Worm (Caenorhabditis elegans): Measurements from ENCODE around the gene akt-2.

Gene akt-2

ce11 chrX:14173850-14174249 is 26.4 kb downstream of the akt-2 start, which contains the start of gene idhb-1 (continued):
- TF ChIP-seq dve-1 (tag; optimal IDR thresholded peaks at IDR 0.05; ENCODE audit: insufficient read depth) (peak; percentile 85), ctbp-1 (GFP tag; IDR thresholded peaks at IDR 0.05) (peak; percentile 53; the same call in 1 of the 2 replicates), ZK546.5 (tag; optimal IDR thresholded peaks at IDR 0.05) (no peak), unc-62 (GFP tag; optimal IDR thresholded peaks at IDR 0.05 in 1 of 2) (peak in 1 of 2 experiments; percentile 85), unc-62 (tag; optimal IDR thresholded peaks at IDR 0.05) (no peak), lin-1 (GFP tag; IDR thresholded peaks at IDR 0.05) (no peak), dpl-1 (GFP tag; optimal IDR thresholded peaks at IDR 0.05) (peak; percentile 68), madf-9 (GFP tag; conservative IDR thresholded peaks at IDR 0.05) (no peak), F44E2.7 (GFP tag; IDR thresholded peaks at IDR 0.05) (no peak), zag-1 (tag; optimal IDR thresholded peaks at IDR 0.05) (no peak), spr-3 (GFP tag; optimal IDR thresholded peaks at IDR 0.05) (peak; percentile 20), mdl-1 (tag; optimal IDR thresholded peaks at IDR 0.05) (peak in 1 of 2 experiments; percentile 61), dmd-8 (GFP tag; IDR thresholded peaks at IDR 0.05) (no peak), nhr-77 (tag; optimal IDR thresholded peaks at IDR 0.05) (no peak), mxl-3 (GFP tag; optimal IDR thresholded peaks at IDR 0.05) (peak; percentile 72), F37D6.2 (tag; optimal IDR thresholded peaks at IDR 0.05) (peak; percentile 47), fos-1 (tag; optimal IDR thresholded peaks at IDR 0.05) (no peak), snpc-4 (tag; optimal IDR thresholded peaks at IDR 0.05) (peak; percentile 1), lin-13 (GFP tag; optimal IDR thresholded peaks at IDR 0.05) (peak; percentile 49), T20F7.1 (GFP tag; optimal IDR thresholded peaks at IDR 0.05) (peak; percentile 28), arid-1 (GFP tag; conservative IDR thresholded peaks at IDR 0.05) (no peak), ceh-28 (tag; optimal IDR thresholded peaks at IDR 0.05) (peak; percentile 51)

- TF ChIP-seq R02D3.7 (tag; optimal IDR thresholded peaks at IDR 0.05) (no peak), unc-62 (GFP tag; optimal IDR thresholded peaks at IDR 0.05 in 1 of 2) (peak in 1 of 2 experiments; percentile 41), unc-62 (tag; optimal IDR thresholded peaks at IDR 0.05) (no peak), nhr-102 (tag; optimal IDR thresholded peaks at IDR 0.05) (no peak), set-16 (GFP tag; IDR thresholded peaks at IDR 0.05) (no peak), hmg-1.1 (GFP tag; IDR thresholded peaks at IDR 0.05) (no peak), zip-11 (GFP tag; IDR thresholded peaks at IDR 0.05) (no peak), spr-3 (GFP tag; optimal IDR thresholded peaks at IDR 0.05) (no peak)
Measured at ce11 chrX:14175740-14176139, 28.2 kb downstream of the akt-2 start, which contains the start of gene C37E2.2. TSS of gene C37E2.2 (plus strand) at chrX:14176040.

DNA sequence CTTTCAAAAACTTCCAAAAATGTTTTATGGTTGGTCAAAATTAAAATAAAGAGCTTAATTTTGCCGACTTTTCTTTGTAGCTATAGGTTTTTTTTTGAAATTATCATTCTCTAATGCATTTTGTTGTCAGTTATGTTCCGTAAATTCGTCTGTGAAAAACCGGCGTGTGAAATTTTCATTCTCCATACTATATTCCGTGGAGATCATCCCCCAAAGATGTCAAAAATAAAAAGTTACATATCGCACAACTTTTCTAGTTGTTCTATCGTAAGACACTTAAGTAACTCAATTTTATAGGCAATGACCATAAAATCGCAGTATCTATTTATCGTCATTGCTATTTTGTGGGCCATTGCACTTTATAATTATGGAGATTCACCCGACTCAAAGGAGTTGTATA is 31.2 kb downstream of the akt-2 start, which contains the start of gene C37E2.10:
TSS of gene C37E2.10 (plus strand) at position 301 of the 400 bp plus-strand sequence.
- TF ChIP-seq lsy-2 (tag; optimal IDR thresholded peaks at IDR 0.05), result no peak
- no peak for TF ChIP-seq dve-1 (tag; optimal IDR thresholded peaks at IDR 0.05; ENCODE audit: insufficient read depth)
- no peak for TF ChIP-seq lin-15B (tag; optimal IDR thresholded peaks at IDR 0.05)
- no peak for TF ChIP-seq gei-8 (GFP tag; optimal IDR thresholded peaks at IDR 0.05)
- no peak for TF ChIP-seq F37D6.2 (tag; optimal IDR thresholded peaks at IDR 0.05)
- no peak for TF ChIP-seq dmd-8 (GFP tag; IDR thresholded peaks at IDR 0.05)
- no peak for TF ChIP-seq mxl-3 (GFP tag; optimal IDR thresholded peaks at IDR 0.05)
- TF ChIP-seq hlh-11 (tag; optimal IDR thresholded peaks at IDR 0.05), result no peak
- no peak for TF ChIP-seq F49E8.2 (tag; optimal IDR thresholded peaks at IDR 0.05; ENCODE audit: borderline replicate concordance)
- no peak for TF ChIP-seq F26F4.8 (GFP tag; conservative IDR thresholded peaks at IDR 0.05)

DNA sequence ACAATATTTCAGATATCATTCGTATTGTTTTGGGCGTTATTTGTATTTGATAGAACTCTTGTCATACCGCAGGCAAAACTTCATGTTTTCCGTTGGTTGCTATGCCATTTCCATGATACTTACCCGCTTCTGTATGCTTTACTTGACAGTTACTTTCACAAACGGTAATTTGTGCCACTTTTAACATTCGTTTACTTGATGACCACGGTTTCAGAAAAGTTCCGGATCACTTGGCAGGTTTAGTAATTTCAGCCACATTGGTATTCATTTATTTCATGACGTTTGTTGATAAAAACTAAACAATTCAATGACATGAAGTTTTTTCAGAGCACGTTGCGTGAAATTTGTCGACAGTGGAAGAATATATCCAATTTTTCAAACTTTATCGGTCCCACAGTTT is 32.0 kb downstream of the akt-2 start:
- TF ChIP-seq gei-8 (GFP tag; optimal IDR thresholded peaks at IDR 0.05) (no peak), aha-1 (tag) (peak; percentile 93), madf-9 (GFP tag; conservative IDR thresholded peaks at IDR 0.05) (no peak), ctbp-1 (GFP tag; IDR thresholded peaks at IDR 0.05) (no peak), skn-1 (tag; optimal IDR thresholded peaks at IDR 0.05) (no peak)
